Worm (Caenorhabditis elegans) whole organism, L3 larva: ENCODE results near the gene C17H12.3.
A peak's percentile ranks its signal among the peaks of the same experiment; 100 is the strongest.

Experiments
- R02D3.7 ChIP-seq: fragments of 150-350 bp; optimal IDR thresholded peaks from 2 replicates; lab custom pipeline; 2014; ENCODE audit warnings: missing biosample characterization, missing genetic modification characterization
- ZK546.5 ChIP-seq: sonication (generic microtip); optimal IDR thresholded peaks from 2 replicates; lab custom pipeline; 2017; ENCODE audit warnings: missing biosample characterization, missing genetic modification characterization
- aly-2 ChIP-seq: fragments of 150-350 bp; optimal IDR thresholded peaks from 2 replicates; lab custom pipeline; 2014; ENCODE audit warnings: missing biosample characterization, missing genetic modification characterization
- ama-1 ChIP-seq: fragments of 150-350 bp; optimal IDR thresholded peaks from 2 replicates; lab custom pipeline; 2018
- ceh-16 ChIP-seq: sonication (generic microtip); optimal IDR thresholded peaks from 2 replicates; lab custom pipeline; 2017; ENCODE audit warnings: missing biosample characterization, missing genetic modification characterization
- ceh-28 ChIP-seq: fragments of 150-350 bp; optimal IDR thresholded peaks from 2 replicates; lab custom pipeline; 2014; ENCODE audit warnings: missing biosample characterization, missing genetic modification reagents, missing genetic modification characterization
- ceh-82 ChIP-seq: fragments of 150-350 bp; optimal IDR thresholded peaks from 2 replicates; lab custom pipeline; 2014; ENCODE audit warnings: missing biosample characterization, missing genetic modification characterization
- ceh-9 ChIP-seq: sonication (generic microtip); optimal IDR thresholded peaks from 2 replicates; lab custom pipeline; 2018; ENCODE audit warnings: missing biosample characterization, missing genetic modification characterization
- egl-27 ChIP-seq: sonication (generic microtip); optimal IDR thresholded peaks from 4 replicates; lab custom pipeline; 2017; ENCODE audit warnings: missing biosample characterization, missing genetic modification reagents, missing genetic modification characterization
- egl-5 ChIP-seq: fragments of 150-350 bp; optimal IDR thresholded peaks from 2 replicates; lab custom pipeline; 2017; ENCODE audit warnings: missing biosample characterization, missing genetic modification reagents, missing genetic modification characterization, inconsistent platforms
- elt-1 ChIP-seq: fragments of 150-350 bp; optimal IDR thresholded peaks from 2 replicates; lab custom pipeline; 2014; ENCODE audit warnings: missing biosample characterization, missing genetic modification characterization
- elt-2 ChIP-seq: sonication (generic microtip); optimal IDR thresholded peaks from 2 replicates; lab custom pipeline; 2016; ENCODE audit warnings: missing genetic modification reagents, mild to moderate bottlenecking, missing genetic modification characterization, missing compliant biosample characterization
- eor-1 ChIP-seq, 2 experiments: fragments of 150-350 bp; optimal IDR thresholded peaks; 2 replicates each; lab custom pipeline; 2014 to 2018; ENCODE audit warnings: missing biosample characterization in 2 of 2, missing genetic modification characterization in 2 of 2
- fkh-10 ChIP-seq: sonication (generic microtip); optimal IDR thresholded peaks from 2 replicates; lab custom pipeline; 2017; ENCODE audit warnings: missing biosample characterization, missing genetic modification reagents, missing genetic modification characterization
- fkh-2 ChIP-seq: fragments of 150-350 bp; optimal IDR thresholded peaks from 2 replicates; lab custom pipeline; 2014; ENCODE audit warnings: missing biosample characterization, missing genetic modification reagents, missing genetic modification characterization
- fos-1 ChIP-seq: fragments of 150-350 bp; optimal IDR thresholded peaks from 2 replicates; lab custom pipeline; 2014; ENCODE audit warnings: missing biosample characterization, missing genetic modification characterization
- hmg-11 ChIP-seq: sonication (generic microtip); optimal IDR thresholded peaks from 2 replicates; lab custom pipeline; 2016; ENCODE audit warnings: missing genetic modification characterization, missing compliant biosample characterization
- jun-1 ChIP-seq: fragments of 150-350 bp; optimal IDR thresholded peaks from 2 replicates; lab custom pipeline; 2014; ENCODE audit warnings: missing biosample characterization, missing genetic modification reagents, missing genetic modification characterization
- lin-39 ChIP-seq: fragments of 150-350 bp; optimal IDR thresholded peaks from 2 replicates; lab custom pipeline; 2018; ENCODE audit warnings: missing biosample characterization, missing genetic modification reagents, missing genetic modification characterization
- lsy-12 ChIP-seq: sonication (generic microtip); optimal IDR thresholded peaks from 2 replicates; lab custom pipeline; 2016; ENCODE audit warnings: mild to moderate bottlenecking, missing genetic modification characterization, missing compliant biosample characterization
- mdl-1 ChIP-seq: fragments of 150-350 bp; optimal IDR thresholded peaks from 2 replicates; lab custom pipeline; 2014; ENCODE audit warnings: missing biosample characterization, missing genetic modification characterization
- mml-1 ChIP-seq: fragments of 150-350 bp; sonication (generic microtip); optimal IDR thresholded peaks from 3 replicates; lab custom pipeline; 2014; ENCODE audit warnings: missing biosample characterization, missing genetic modification characterization
- nfya-1 ChIP-seq: sonication (generic microtip); optimal IDR thresholded peaks from 2 replicates; lab custom pipeline; 2017; ENCODE audit warnings: missing genetic modification characterization, mild to moderate bottlenecking, missing compliant biosample characterization, antibody characterized with exemption, moderate library complexity; ENCODE audit not compliant: insufficient read depth
- nhr-11 ChIP-seq: fragments of 150-350 bp; optimal IDR thresholded peaks from 2 replicates; lab custom pipeline; 2014; ENCODE audit warnings: missing biosample characterization, missing genetic modification characterization
- nhr-12 ChIP-seq: fragments of 150-350 bp; optimal IDR thresholded peaks from 2 replicates; lab custom pipeline; 2014; ENCODE audit warnings: missing biosample characterization, missing genetic modification characterization
- nhr-23 ChIP-seq: fragments of 150-350 bp; optimal IDR thresholded peaks from 2 replicates; lab custom pipeline; 2014; ENCODE audit warnings: missing biosample characterization, missing genetic modification reagents, missing genetic modification characterization
- nhr-237 ChIP-seq: fragments of 150-350 bp; optimal IDR thresholded peaks from 2 replicates; lab custom pipeline; 2014; ENCODE audit warnings: missing biosample characterization, missing genetic modification characterization
- nhr-25 ChIP-seq: sonication (generic microtip); optimal IDR thresholded peaks from 2 replicates; lab custom pipeline; 2017; ENCODE audit warnings: missing biosample characterization, missing genetic modification characterization
- nhr-28 ChIP-seq: fragments of 150-350 bp; optimal IDR thresholded peaks from 2 replicates; lab custom pipeline; 2014; ENCODE audit warnings: missing biosample characterization, missing genetic modification characterization
- nhr-43 ChIP-seq: sonication (generic microtip); optimal IDR thresholded peaks from 2 replicates; lab custom pipeline; 2016; ENCODE audit warnings: mild to moderate bottlenecking, missing genetic modification characterization, missing compliant biosample characterization; ENCODE audit not compliant: poor library complexity, severe bottlenecking
- nhr-67 ChIP-seq: fragments of 150-350 bp; optimal IDR thresholded peaks from 2 replicates; lab custom pipeline; 2014; ENCODE audit warnings: missing biosample characterization, missing genetic modification characterization
- nhr-76 ChIP-seq: fragments of 150-350 bp; sonication (generic microtip); optimal IDR thresholded peaks from 5 replicates; lab custom pipeline; 2014; ENCODE audit warnings: missing biosample characterization, missing genetic modification characterization
- nhr-77 ChIP-seq: fragments of 150-350 bp; optimal IDR thresholded peaks from 2 replicates; lab custom pipeline; 2014; ENCODE audit warnings: missing biosample characterization, missing genetic modification characterization
- pha-4 ChIP-seq: fragments of 150-350 bp; optimal IDR thresholded peaks from 2 replicates; lab custom pipeline; 2014; ENCODE audit warnings: missing biosample characterization, missing genetic modification reagents, missing genetic modification characterization
- pqm-1 ChIP-seq: fragments of 150-350 bp; optimal IDR thresholded peaks from 2 replicates; lab custom pipeline; 2017; ENCODE audit warnings: missing biosample characterization, missing genetic modification characterization, inconsistent platforms
- sea-2 ChIP-seq: fragments of 150-350 bp; sonication (generic microtip); optimal IDR thresholded peaks from 4 replicates; lab custom pipeline; 2014; ENCODE audit warnings: missing biosample characterization, missing genetic modification reagents, missing genetic modification characterization
- snpc-4 ChIP-seq: fragments of 150-350 bp; optimal IDR thresholded peaks from 2 replicates; lab custom pipeline; 2014; ENCODE audit warnings: missing biosample characterization, missing genetic modification characterization
- tbx-2 ChIP-seq: sonication (generic microtip); optimal IDR thresholded peaks from 2 replicates; lab custom pipeline; 2016; ENCODE audit warnings: mild to moderate bottlenecking, missing genetic modification characterization, missing compliant biosample characterization
- unc-62 ChIP-seq: fragments of 150-350 bp; sonication (generic microtip); optimal IDR thresholded peaks from 4 replicates; lab custom pipeline; 2014; ENCODE audit warnings: missing biosample characterization, missing genetic modification reagents, missing genetic modification characterization
- zag-1 ChIP-seq: fragments of 150-350 bp; optimal IDR thresholded peaks from 2 replicates; lab custom pipeline; 2014; ENCODE audit warnings: missing biosample characterization, missing genetic modification characterization
- ztf-11 ChIP-seq: fragments of 150-350 bp; optimal IDR thresholded peaks from 2 replicates; lab custom pipeline; 2014; ENCODE audit warnings: missing biosample characterization, missing genetic modification characterization
- ztf-4 ChIP-seq: fragments of 150-350 bp; optimal IDR thresholded peaks from 2 replicates; lab custom pipeline; 2014; ENCODE audit warnings: missing biosample characterization, missing genetic modification characterization

Gene C17H12.3

ce11 chrIV:6793310-6793966 lies 2.0 kb downstream of the C17H12.3 start:
- TF ChIP-seq hmg-11 (tag; lab: Kevin White, UChicago) (no peak), pha-4 (tag; lab: Kevin White, UChicago) (no peak), ztf-11 (tag; lab: Kevin White, UChicago) (no peak), ceh-82 (tag; lab: Kevin White, UChicago) (no peak), lsy-12 (tag; lab: Kevin White, UChicago) (no peak), mdl-1 (tag; lab: Kevin White, UChicago) (no peak), tbx-2 (tag; lab: Kevin White, UChicago) (no peak), nhr-25 (tag; lab: Kevin White, UChicago) (no peak), nhr-28 (tag; lab: Kevin White, UChicago) (no peak), nfya-1 (no peak), nhr-23 (tag; lab: Kevin White, UChicago) (no peak), fkh-10 (GFP tag; lab: Kevin White, UChicago) (no peak), aly-2 (tag; lab: Kevin White, UChicago) (no peak), elt-1 (tag; lab: Kevin White, UChicago) (no peak)
- TF ChIP-seq, all 47 proteins: peak for 0

- peak; percentile 8 for TF ChIP-seq nhr-77 (tag; lab: Kevin White, UChicago)
- peak; percentile 33 for TF ChIP-seq snpc-4 (tag; lab: Kevin White, UChicago)
- peak; percentile 31 for TF ChIP-seq nhr-43 (tag; lab: Kevin White, UChicago)
- no peak for TF ChIP-seq ZK546.5 (tag; lab: Kevin White, UChicago)
- TF ChIP-seq jun-1 (tag; lab: Kevin White, UChicago): peak; percentile 16
- no peak for TF ChIP-seq hmg-11 (tag; lab: Kevin White, UChicago)
- TF ChIP-seq elt-2 (tag; lab: Kevin White, UChicago): peak; percentile 15
These were observed 2.8 kb downstream of the C17H12.3 start for ce11 chrIV:6792380-6793309.

ce11 chrIV:6790438-6791124 lies 4.8 kb downstream of the C17H12.3 start, which contains the start of the genes C17H12.2 and vha-8:
TSS of gene C17H12.2 (minus strand) at chrIV:6790488.
TSS of gene vha-8 (plus strand) at chrIV:6791074.
- peak; percentile 88 for TF ChIP-seq ceh-28 (tag; lab: Kevin White, UChicago)
- TF ChIP-seq hmg-11 (tag; lab: Kevin White, UChicago): peak; percentile 89
- TF ChIP-seq nhr-11: peak; percentile 58
- no peak for TF ChIP-seq fkh-2 (tag; lab: Kevin White, UChicago)
- no peak for TF ChIP-seq ztf-11 (tag; lab: Kevin White, UChicago)
- TF ChIP-seq eor-1 (tag; optimal IDR thresholded peaks at IDR 0.05; lab: Kevin White, UChicago): no peak
- TF ChIP-seq nhr-28 (tag; lab: Kevin White, UChicago): no peak
- no peak for TF ChIP-seq ztf-4 (tag; lab: Kevin White, UChicago)
- peak; percentile 98 for TF ChIP-seq egl-5 (tag; lab: Kevin White, UChicago)
- TF ChIP-seq ama-1 (lab: Kevin White, UChicago): peak; percentile 36
- peak; percentile 97 for TF ChIP-seq nfya-1
- TF ChIP-seq ZK546.5 (tag; lab: Kevin White, UChicago): no peak
- no peak for TF ChIP-seq nhr-12 (tag; lab: Kevin White, UChicago)
- TF ChIP-seq snpc-4 (tag; lab: Kevin White, UChicago): peak; percentile 92
- TF ChIP-seq ceh-16: peak; percentile 40
- TF ChIP-seq ceh-9 (tag; lab: Kevin White, UChicago): no peak
- peak; percentile 77 for TF ChIP-seq pqm-1 (tag; lab: Kevin White, UChicago)
- TF ChIP-seq zag-1 (tag; lab: Kevin White, UChicago): no peak
- TF ChIP-seq unc-62 (GFP tag; lab: Kevin White, UChicago): peak; percentile 76
- peak; percentile 41 for TF ChIP-seq sea-2 (GFP tag; lab: Kevin White, UChicago)
- TF ChIP-seq nhr-76 (tag; lab: Kevin White, UChicago): peak; percentile 58
- TF ChIP-seq aly-2 (tag; lab: Kevin White, UChicago): no peak
- peak; percentile 98 for TF ChIP-seq nhr-25 (tag; lab: Kevin White, UChicago)
- TF ChIP-seq jun-1 (tag; lab: Kevin White, UChicago): peak; percentile 75
- peak; percentile 5 for TF ChIP-seq fos-1 (tag; lab: Kevin White, UChicago)
- TF ChIP-seq nhr-43 (tag; lab: Kevin White, UChicago): peak; percentile 66
- peak; percentile 60 for TF ChIP-seq egl-27 (tag; lab: Kevin White, UChicago)
- peak; percentile 99 for TF ChIP-seq pha-4 (tag; lab: Kevin White, UChicago)
- TF ChIP-seq lin-39 (tag; lab: Kevin White, UChicago): peak; percentile 98
- TF ChIP-seq tbx-2 (tag; lab: Kevin White, UChicago): peak; percentile 70
- TF ChIP-seq mdl-1 (tag; lab: Kevin White, UChicago): no peak
- TF ChIP-seq nhr-67: no peak
- peak; percentile 97 for TF ChIP-seq nhr-23 (tag; lab: Kevin White, UChicago)
- peak; percentile 70 for TF ChIP-seq R02D3.7 (tag; lab: Kevin White, UChicago)
- no peak for TF ChIP-seq mml-1
- peak; percentile 40 for TF ChIP-seq fkh-10 (GFP tag; lab: Kevin White, UChicago)
- peak; percentile 90 for TF ChIP-seq nhr-77 (tag; lab: Kevin White, UChicago)
- peak; percentile 66 for TF ChIP-seq elt-1 (tag; lab: Kevin White, UChicago)
- TF ChIP-seq nhr-237 (tag; lab: Kevin White, UChicago): no peak
